Fruit fly (Drosophila melanogaster) whole organism, embryonic: ENCODE measurements around the gene CG10365.

Source experiments
- Aef1 ChIP-seq: fragments of 200-800 bp; sonication (Bioruptor generic); IDR thresholded peaks from 3 replicates; pipeline ENCODE4 v1.3.6; 2022; ENCODE audit warnings: missing biosample characterization, missing genetic modification characterization
- Atf6 ChIP-seq: fragments of 200-800 bp; sonication (Bioruptor generic); IDR thresholded peaks from 2 replicates; pipeline ENCODE4 v1.3.6; 2022; ENCODE audit warnings: missing biosample characterization, missing genetic modification characterization
- Bdp1 ChIP-seq: fragments of 200-800 bp; sonication (Bioruptor generic); optimal IDR thresholded peaks from 3 replicates; lab custom pipeline; 2016; ENCODE audit warnings: missing biosample characterization, missing genetic modification characterization
- CG10654 ChIP-seq: fragments of 200-800 bp; sonication (Bioruptor generic); optimal IDR thresholded peaks from 2 replicates; lab custom pipeline; 2016; ENCODE audit warnings: missing biosample characterization, missing genetic modification characterization
- CG12391 ChIP-seq: fragments of 200-800 bp; sonication (Bioruptor generic); optimal IDR thresholded peaks from 3 replicates; lab custom pipeline; 2018; ENCODE audit warnings: missing biosample characterization, mild to moderate bottlenecking, missing genetic modification characterization, moderate library complexity
- CG13894 ChIP-seq: fragments of 200-800 bp; sonication (Bioruptor generic); optimal IDR thresholded peaks from 3 replicates; lab custom pipeline; 2018; ENCODE audit warnings: missing biosample characterization, mild to moderate bottlenecking, missing genetic modification characterization, moderate library complexity
- CG15514 ChIP-seq: fragments of 200-800 bp; sonication (Bioruptor generic); optimal IDR thresholded peaks from 3 replicates; lab custom pipeline; 2017; ENCODE audit warnings: missing biosample characterization, missing genetic modification characterization, mild to moderate bottlenecking, moderate library complexity, missing genetic modification reagents
- CG15601 ChIP-seq: fragments of 200-800 bp; sonication (Bioruptor generic); optimal IDR thresholded peaks from 3 replicates; lab custom pipeline; 2019; ENCODE audit warnings: missing biosample characterization, mild to moderate bottlenecking, missing genetic modification characterization, moderate library complexity
- CG16863 ChIP-seq: fragments of 200-800 bp; sonication (Bioruptor generic); optimal IDR thresholded peaks from 3 replicates; lab custom pipeline; 2016; ENCODE audit warnings: missing biosample characterization, missing genetic modification characterization
- CG17612 ChIP-seq: fragments of 200-800 bp; sonication (Bioruptor generic); IDR thresholded peaks from 2 replicates; pipeline ENCODE4 v1.3.6; 2022; ENCODE audit warnings: missing biosample characterization, missing genetic modification characterization
- CG17829 ChIP-seq: fragments of 200-800 bp; optimal IDR thresholded peaks from 2 replicates; lab custom pipeline; 2019; ENCODE audit warnings: missing biosample characterization, mild to moderate bottlenecking, missing genetic modification characterization, moderate library complexity
- CG18476 ChIP-seq: fragments of 200-800 bp; sonication (Bioruptor generic); optimal IDR thresholded peaks from 2 replicates; lab custom pipeline; 2016; ENCODE audit warnings: missing biosample characterization, mild to moderate bottlenecking, missing genetic modification characterization
- CG2202 ChIP-seq: fragments of 200-800 bp; sonication (Bioruptor generic); optimal IDR thresholded peaks from 2 replicates; lab custom pipeline; 2018; ENCODE audit warnings: missing biosample characterization, mild to moderate bottlenecking, missing genetic modification characterization
- CG32532 ChIP-seq: fragments of 200-800 bp; sonication (Bioruptor generic); IDR thresholded peaks from 2 replicates; pipeline ENCODE4 v1.3.6; 2022; ENCODE audit warnings: missing biosample characterization, missing genetic modification characterization
- CG5180 ChIP-seq: fragments of 200-800 bp; sonication (Bioruptor generic); optimal IDR thresholded peaks from 3 replicates; lab custom pipeline; 2017; ENCODE audit warnings: missing biosample characterization, missing genetic modification characterization, mild to moderate bottlenecking, moderate library complexity, missing genetic modification reagents
- CG6254 ChIP-seq: fragments of 200-800 bp; sonication (Bioruptor generic); optimal IDR thresholded peaks from 3 replicates; lab custom pipeline; 2017; ENCODE audit warnings: mild to moderate bottlenecking, missing biosample characterization, missing genetic modification reagents, missing genetic modification characterization
- CG6854 ChIP-seq: fragments of 200-800 bp; sonication (Bioruptor generic); optimal IDR thresholded peaks from 3 replicates; lab custom pipeline; 2017; ENCODE audit warnings: missing biosample characterization, mild to moderate bottlenecking, missing genetic modification characterization
- CoRest ChIP-seq: fragments of 200-800 bp; sonication (Bioruptor generic); optimal IDR thresholded peaks from 3 replicates; lab custom pipeline; 2018; ENCODE audit warnings: missing biosample characterization, mild to moderate bottlenecking, missing genetic modification characterization, moderate library complexity
- D19B ChIP-seq: fragments of 200-800 bp; sonication (Bioruptor generic); optimal IDR thresholded peaks from 2 replicates; lab custom pipeline; 2017; ENCODE audit warnings: missing biosample characterization, mild to moderate bottlenecking, missing genetic modification characterization
- Dll ChIP-seq: fragments of 200-800 bp; sonication (Bioruptor generic); IDR thresholded peaks from 4 replicates; pipeline ENCODE4 v1.3.6; 2022; ENCODE audit warnings: missing biosample characterization, missing genetic modification characterization; ENCODE audit not compliant: partially characterized antibody
- GATAe ChIP-seq: fragments of 200-800 bp; sonication (Bioruptor generic); conservative IDR thresholded peaks from 2 replicates; pipeline ENCODE4 v1.3.6; 2022; ENCODE audit warnings: missing biosample characterization, missing genetic modification characterization
- HLH4C ChIP-seq: fragments of 200-800 bp; sonication (Bioruptor generic); IDR thresholded peaks from 3 replicates; pipeline ENCODE4 v1.3.6; 2022; ENCODE audit warnings: missing biosample characterization, missing genetic modification characterization; ENCODE audit not compliant: partially characterized antibody
- HLHmδ ChIP-seq: fragments of 200-800 bp; sonication (Bioruptor generic); optimal IDR thresholded peaks from 2 replicates; lab custom pipeline; 2018; ENCODE audit warnings: missing biosample characterization, mild to moderate bottlenecking, missing genetic modification characterization, moderate library complexity
- HmgZ ChIP-seq: fragments of 200-800 bp; sonication (Bioruptor generic); optimal IDR thresholded peaks from 2 replicates; lab custom pipeline; 2018; ENCODE audit warnings: missing biosample characterization, mild to moderate bottlenecking, missing genetic modification characterization
- Hr78 ChIP-seq, 2 experiments: fragments of 200-800 bp in 1 of 2; fragments of >200 bp in 1 of 2; sonication (Bioruptor generic) in 1 of 2; optimal IDR thresholded peaks; 2 replicates each; lab custom pipeline; 2017 to 2019; ENCODE audit warnings: missing biosample characterization in 2 of 2, missing genetic modification characterization in 2 of 2, mild to moderate bottlenecking in 1 of 2, moderate library complexity in 1 of 2
- Hsf ChIP-seq: fragments of 200-800 bp; sonication (Bioruptor generic); optimal IDR thresholded peaks from 3 replicates; lab custom pipeline; 2016; ENCODE audit warnings: missing biosample characterization, missing genetic modification characterization
- Kr ChIP-seq: fragments of 200-800 bp; sonication (Bioruptor generic); optimal IDR thresholded peaks from 2 replicates; lab custom pipeline; 2017; ENCODE audit warnings: missing biosample characterization, mild to moderate bottlenecking, missing genetic modification characterization
- Mes4 ChIP-seq: fragments of 200-800 bp; sonication (Bioruptor generic); optimal IDR thresholded peaks from 2 replicates; lab custom pipeline; 2016; ENCODE audit warnings: missing biosample characterization, missing genetic modification characterization
- Opbp ChIP-seq: fragments of 200-800 bp; sonication (Bioruptor generic); IDR thresholded peaks from 3 replicates; pipeline ENCODE4 v1.3.6; 2022; ENCODE audit warnings: missing biosample characterization, missing genetic modification characterization; ENCODE audit not compliant: partially characterized antibody
- Sry-δ ChIP-seq: fragments of 200-800 bp; sonication (Bioruptor generic); optimal IDR thresholded peaks from 2 replicates; lab custom pipeline; 2016; ENCODE audit warnings: missing biosample characterization, missing genetic modification characterization
- YL-1 ChIP-seq: fragments of 200-800 bp; sonication (Bioruptor generic); optimal IDR thresholded peaks from 3 replicates; lab custom pipeline; 2017; ENCODE audit warnings: missing biosample characterization, mild to moderate bottlenecking, missing genetic modification characterization
- cad ChIP-seq: fragments of >200 bp; optimal IDR thresholded peaks from 2 replicates; lab custom pipeline; 2017; ENCODE audit warnings: missing biosample characterization, missing genetic modification characterization
- chm ChIP-seq: fragments of 200-800 bp; sonication (Bioruptor generic); IDR thresholded peaks from 2 replicates; pipeline ENCODE4 v1.3.6; 2022; ENCODE audit warnings: missing biosample characterization, missing genetic modification characterization
- disco-r ChIP-seq: fragments of 200-800 bp; sonication (Bioruptor generic); optimal IDR thresholded peaks from 2 replicates; lab custom pipeline; 2016; ENCODE audit warnings: missing biosample characterization, missing genetic modification characterization
- dmrt11E ChIP-seq: fragments of 200-800 bp; sonication (Bioruptor generic); optimal IDR thresholded peaks from 3 replicates; lab custom pipeline; 2018; ENCODE audit warnings: missing biosample characterization, mild to moderate bottlenecking, missing genetic modification characterization, moderate library complexity
- dysf ChIP-seq: fragments of 200-800 bp; sonication (Bioruptor generic); IDR thresholded peaks from 3 replicates; pipeline ENCODE4 v1.3.6; 2022; ENCODE audit warnings: missing biosample characterization, missing genetic modification characterization
- gsb ChIP-seq: fragments of 200-800 bp; sonication (Bioruptor generic); IDR thresholded peaks from 2 replicates; pipeline ENCODE4 v1.3.6; 2022; ENCODE audit warnings: missing biosample characterization, missing genetic modification characterization
- inv ChIP-seq: fragments of 200-800 bp; sonication (Bioruptor generic); IDR thresholded peaks from 2 replicates; pipeline ENCODE4 v1.3.6; 2022; ENCODE audit warnings: missing biosample characterization, missing genetic modification characterization; ENCODE audit not compliant: partially characterized antibody
- knrl ChIP-seq: fragments of 200-800 bp; sonication (Bioruptor generic); IDR thresholded peaks from 3 replicates; pipeline ENCODE4 v1.3.6; 2022; ENCODE audit warnings: missing biosample characterization, missing genetic modification characterization; ENCODE audit not compliant: partially characterized antibody
- mirr ChIP-seq: fragments of 200-800 bp; sonication (Bioruptor generic); optimal IDR thresholded peaks from 3 replicates; lab custom pipeline; 2018; ENCODE audit warnings: missing biosample characterization, mild to moderate bottlenecking, missing genetic modification characterization
- pfk ChIP-seq: fragments of 200-800 bp; sonication (Bioruptor generic); optimal IDR thresholded peaks from 2 replicates; lab custom pipeline; 2018; ENCODE audit warnings: missing biosample characterization, mild to moderate bottlenecking, missing genetic modification characterization, moderate library complexity
- phol ChIP-seq: fragments of 200-800 bp; sonication (Bioruptor generic); optimal IDR thresholded peaks from 3 replicates; lab custom pipeline; 2018; ENCODE audit warnings: missing biosample characterization, mild to moderate bottlenecking, missing genetic modification characterization, moderate library complexity
- pzg ChIP-seq: fragments of 200-800 bp; sonication (Bioruptor generic); optimal IDR thresholded peaks from 3 replicates; lab custom pipeline; 2018; ENCODE audit warnings: missing biosample characterization, mild to moderate bottlenecking, missing genetic modification characterization, moderate library complexity
- sug ChIP-seq: fragments of 200-800 bp; optimal IDR thresholded peaks from 2 replicates; lab custom pipeline; 2019; ENCODE audit warnings: missing biosample characterization, mild to moderate bottlenecking, missing genetic modification characterization, moderate library complexity
- ttk ChIP-seq: fragments of 200-800 bp; sonication (Bioruptor generic); IDR thresholded peaks from 2 replicates; pipeline ENCODE4 v2.1.2; 2022; ENCODE audit warnings: missing biosample characterization, missing genetic modification characterization
- tx ChIP-seq: fragments of 200-800 bp; sonication (Bioruptor generic); optimal IDR thresholded peaks from 2 replicates; lab custom pipeline; 2016; ENCODE audit warnings: missing biosample characterization, missing genetic modification characterization
- vvl ChIP-seq: fragments of 200-800 bp; sonication (Bioruptor generic); IDR thresholded peaks from 2 replicates; pipeline ENCODE4 v1.3.6; 2022; ENCODE audit warnings: missing biosample characterization, missing genetic modification characterization

Gene CG10365

DNA sequence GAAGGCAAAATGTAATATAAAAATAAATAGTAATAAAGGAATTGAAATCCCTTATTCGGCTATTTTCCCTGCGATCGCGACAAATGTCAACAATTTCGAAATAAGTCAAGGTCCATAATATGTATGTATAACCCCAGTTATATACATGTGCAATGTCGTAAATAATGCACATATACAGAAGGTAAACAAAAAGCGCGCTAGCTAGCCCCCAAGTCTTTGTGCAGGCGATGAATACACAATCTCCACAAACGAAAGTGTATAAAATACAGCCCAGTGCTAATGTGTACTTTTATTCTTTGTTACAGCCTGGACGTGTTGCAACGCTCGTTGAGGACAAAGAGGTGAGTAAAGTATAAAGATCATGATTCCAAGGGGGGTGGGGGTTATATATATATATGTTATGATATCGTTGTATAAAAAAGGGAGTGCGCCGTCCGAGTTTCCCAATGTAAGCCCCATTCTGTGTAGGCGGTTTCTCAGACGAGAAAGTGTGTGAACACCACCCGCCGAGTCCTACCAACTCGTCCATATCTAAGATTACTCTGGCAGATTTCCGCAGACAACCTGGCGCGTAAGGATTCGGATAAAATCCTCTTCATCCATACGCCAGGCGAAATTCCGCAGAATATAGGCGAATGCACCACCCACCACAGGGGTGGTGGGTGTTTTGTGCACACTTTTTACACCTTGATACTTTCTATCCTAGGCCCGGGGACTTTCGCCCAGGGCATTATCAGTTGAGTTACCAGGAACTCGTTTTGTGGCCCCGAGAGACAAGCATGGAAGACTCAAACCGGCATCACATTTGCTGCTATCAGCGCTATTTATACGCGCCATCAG is 6.7 kb downstream of the CG10365 start (continued):
- TF ChIP-seq Opbp (peak; percentile 75), CG12391 (no peak), Hr78 (GFP tag; optimal IDR thresholded peaks at IDR 0.05; lab: Kevin White, UChicago) (peak in 1 of 2 experiments; percentile 30), HLH4C (GFP tag; lab: Robert Waterston, UW) (peak; percentile 64), gsb (GFP tag; lab: Robert Waterston, UW) (peak; percentile 36; the same call in 1 of the 2 replicates), mirr (peak; percentile 70), CG6854 (peak; percentile 42), Dll (GFP tag; lab: Robert Waterston, UW) (0 out of 4 replicates have a peak, but pooled peaks have one; percentile 33), CG16863 (GFP tag; lab: Kevin White, UChicago) (no peak), knrl (GFP tag; lab: Robert Waterston, UW) (peak; percentile 57), CG13894 (tag; lab: Kevin White, UChicago) (peak; percentile 94), tx (GFP tag; lab: Kevin White, UChicago) (no peak), CoRest (tag; lab: Kevin White, UChicago) (peak; percentile 59), CG17612 (GFP tag; lab: Robert Waterston, UW) (no peak), chm (GFP tag; lab: Robert Waterston, UW) (peak; percentile 79), Atf6 (GFP tag; lab: Robert Waterston, UW) (peak; percentile 40; the same call in 1 of the 2 replicates), Hsf (GFP tag; lab: Kevin White, UChicago) (no peak), HmgZ (tag; lab: Kevin White, UChicago) (peak; percentile 36), Aef1 (GFP tag; lab: Robert Waterston, UW) (no peak), YL-1 (GFP tag; lab: Kevin White, UChicago) (peak; percentile 26), GATAe (no peak), CG5180 (peak; percentile 42), dysf (GFP tag; lab: Robert Waterston, UW) (0 out of 3 replicates have a peak, but pooled peaks have one; percentile 22), CG18476 (GFP tag; lab: Kevin White, UChicago) (no peak), ttk (GFP tag; lab: Robert Waterston, UW) (peak; percentile 53; the same call in 1 of the 2 replicates), Kr (no peak), CG2202 (peak; percentile 21), CG15514 (peak; percentile 25), cad (GFP tag; lab: Kevin White, UChicago) (peak; percentile 5), Sry-δ (GFP tag; lab: Kevin White, UChicago) (no peak), disco-r (GFP tag; lab: Kevin White, UChicago) (no peak), dmrt11E (tag; lab: Kevin White, UChicago) (no peak), CG17829 (tag; lab: Kevin White, UChicago) (peak; percentile 9), D19B (no peak), sug (tag; lab: Kevin White, UChicago) (peak; percentile 88), vvl (peak; percentile 34; the same call in 1 of the 2 replicates), pfk (GFP tag; lab: Kevin White, UChicago) (peak; percentile 12), inv (peak; percentile 45), CG15601 (tag; lab: Kevin White, UChicago) (peak; percentile 36), Bdp1 (GFP tag; lab: Kevin White, UChicago) (peak; percentile 99), pzg (GFP tag; lab: Kevin White, UChicago) (no peak), Mes4 (GFP tag; lab: Kevin White, UChicago) (no peak), CG32532 (peak; percentile 33; the same call in 1 of the 2 replicates), phol (tag; lab: Kevin White, UChicago) (no peak), CG6254 (GFP tag; lab: Kevin White, UChicago) (peak; percentile 31), HLHmδ (peak; percentile 46), CG10654 (GFP tag; lab: Kevin White, UChicago) (no peak)
